Fruit fly (Drosophila melanogaster): ENCODE measurements around the gene Manf.

The Manf gene

dm6 chr3R:16337863-16338262 is 11.3 kb upstream of the Manf start:
- no peak for TF ChIP-seq dsf (GFP tag; optimal IDR thresholded peaks at IDR 0.05; ENCODE audit: borderline replicate concordance)
- TF ChIP-seq brk (GFP tag; optimal IDR thresholded peaks at IDR 0.05), result no peak
- TF ChIP-seq CG9705 (GFP tag; optimal IDR thresholded peaks at IDR 0.05), result no peak
- TF ChIP-seq ey (GFP tag; optimal IDR thresholded peaks at IDR 0.05), result no peak

- peak; percentile 50 for TF ChIP-seq h (GFP tag; optimal IDR thresholded peaks at IDR 0.05)
- no peak for TF ChIP-seq HLH106 (tag; optimal IDR thresholded peaks at IDR 0.05)
- TF ChIP-seq Hr83 (GFP tag; optimal IDR thresholded peaks at IDR 0.05; ENCODE audit: poor library complexity, severe bottlenecking), result peak; percentile 33
- TF ChIP-seq usp (GFP tag; optimal IDR thresholded peaks at IDR 0.05), result no peak
- no peak for TF ChIP-seq Dfd (GFP tag; optimal IDR thresholded peaks at IDR 0.05)
- TF ChIP-seq br (GFP tag; optimal IDR thresholded peaks at IDR 0.05), result no peak
- no peak for TF ChIP-seq tai (GFP tag; optimal IDR thresholded peaks at IDR 0.05)
- TF ChIP-seq Jra (GFP tag; optimal IDR thresholded peaks at IDR 0.05), result no peak
- TF ChIP-seq ey (GFP tag; optimal IDR thresholded peaks at IDR 0.05), result no peak
- no peak for TF ChIP-seq GATAd (GFP tag; optimal IDR thresholded peaks at IDR 0.05)
- TF ChIP-seq Rel (GFP tag; optimal IDR thresholded peaks at IDR 0.05), result no peak
- TF ChIP-seq Rel (tag; optimal IDR thresholded peaks at IDR 0.05), result peak; percentile 67
- no peak for TF ChIP-seq brk (GFP tag; optimal IDR thresholded peaks at IDR 0.05)
- no peak for TF ChIP-seq Myc (optimal IDR thresholded peaks at IDR 0.05)
- TF ChIP-seq Abd-B (GFP tag; optimal IDR thresholded peaks at IDR 0.05), result no peak
- TF ChIP-seq Hr78 (GFP tag; optimal IDR thresholded peaks at IDR 0.05), result no peak
- TF ChIP-seq foxo (GFP tag; optimal IDR thresholded peaks at IDR 0.05), result peak in 1 of 2 experiments; percentile 15
- no peak for TF ChIP-seq psq (GFP tag; optimal IDR thresholded peaks at IDR 0.05)
- no peak for TF ChIP-seq dsf (GFP tag; optimal IDR thresholded peaks at IDR 0.05; ENCODE audit: borderline replicate concordance)
- no peak for TF ChIP-seq Vsx2 (GFP tag; optimal IDR thresholded peaks at IDR 0.05; ENCODE audit: partially characterized antibody)
- no peak for TF ChIP-seq Mio (GFP tag; optimal IDR thresholded peaks at IDR 0.05)
- peak; percentile 33 for TF ChIP-seq jim (GFP tag; optimal IDR thresholded peaks at IDR 0.05)
- no peak for TF ChIP-seq N (GFP tag; optimal IDR thresholded peaks at IDR 0.05)
- no peak for TF ChIP-seq dmrt93B (GFP tag; optimal IDR thresholded peaks at IDR 0.05)
- peak; percentile 18 for TF ChIP-seq Sp1 (GFP tag; optimal IDR thresholded peaks at IDR 0.05)
- TF ChIP-seq fru (GFP tag; optimal IDR thresholded peaks at IDR 0.05), result no peak
- no peak for TF ChIP-seq sage (GFP tag; optimal IDR thresholded peaks at IDR 0.05)
- no peak for TF ChIP-seq sv (GFP tag; optimal IDR thresholded peaks at IDR 0.05)
- no peak for TF ChIP-seq CrebA (GFP tag; optimal IDR thresholded peaks at IDR 0.05; ENCODE audit: borderline replicate concordance)
- no peak for TF ChIP-seq lola (GFP tag; optimal IDR thresholded peaks at IDR 0.05)
- no peak for TF ChIP-seq Dif (GFP tag; optimal IDR thresholded peaks at IDR 0.05; ENCODE audit: partially characterized antibody)
- TF ChIP-seq Hnf4 (GFP tag; optimal IDR thresholded peaks at IDR 0.05), result no peak
- no peak for TF ChIP-seq OdsH (GFP tag; optimal IDR thresholded peaks at IDR 0.05)
- TF ChIP-seq pan (optimal IDR thresholded peaks at IDR 0.05), result no peak
- TF ChIP-seq CG9705 (GFP tag; optimal IDR thresholded peaks at IDR 0.05), result no peak
- no peak for TF ChIP-seq woc (GFP tag; optimal IDR thresholded peaks at IDR 0.05)
- no peak for TF ChIP-seq rgr (GFP tag; optimal IDR thresholded peaks at IDR 0.05)
- no peak for TF ChIP-seq CG32264 (GFP tag; optimal IDR thresholded peaks at IDR 0.05)
- no peak for TF ChIP-seq dl (GFP tag; optimal IDR thresholded peaks at IDR 0.05; ENCODE audit: insufficient read depth in 1 of 2, partially characterized antibody in 2 of 2)
These were observed 10.9 kb upstream of the Manf start for dm6 chr3R:16338342-16338741.

dm6 chr3R:16339475-16339874 is 9.7 kb upstream of the Manf start, which contains the start of gene Sulf1:
Sulf1 (minus strand) TSS chr3R:16339575.
- TF ChIP-seq Rel (GFP tag; optimal IDR thresholded peaks at IDR 0.05) (no peak), Rel (tag; optimal IDR thresholded peaks at IDR 0.05) (no peak), fru (GFP tag; optimal IDR thresholded peaks at IDR 0.05) (no peak), foxo (GFP tag; optimal IDR thresholded peaks at IDR 0.05) (no peak), sv (GFP tag; optimal IDR thresholded peaks at IDR 0.05) (no peak), tai (GFP tag; optimal IDR thresholded peaks at IDR 0.05) (no peak), Dfd (GFP tag; optimal IDR thresholded peaks at IDR 0.05) (no peak), CrebA (GFP tag; optimal IDR thresholded peaks at IDR 0.05; ENCODE audit: borderline replicate concordance) (no peak), CG9705 (GFP tag; optimal IDR thresholded peaks at IDR 0.05) (no peak), N (GFP tag; optimal IDR thresholded peaks at IDR 0.05) (no peak), h (GFP tag; optimal IDR thresholded peaks at IDR 0.05) (no peak), Dif (GFP tag; optimal IDR thresholded peaks at IDR 0.05; ENCODE audit: partially characterized antibody) (no peak), brk (GFP tag; optimal IDR thresholded peaks at IDR 0.05) (no peak), Abd-B (GFP tag; optimal IDR thresholded peaks at IDR 0.05) (no peak)

Measured in whole organism, wandering third instar larva.